Fruit fly (Drosophila melanogaster): ENCODE data around the gene Sgs3.

Sgs3 gene

dm6 chr3L:11511921-11512320, at the start of gene Sgs3:
Gene Sgs3, plus strand, starts transcription at chr3L:11512221.
- no peak for TF ChIP-seq CG8159 (tag; optimal IDR thresholded peaks at IDR 0.05)
- TF ChIP-seq Pif1B (GFP tag; optimal IDR thresholded peaks at IDR 0.05), result no peak
- no peak for TF ChIP-seq fd96Ca (GFP tag; IDR thresholded peaks at IDR 0.05)
- no peak for TF ChIP-seq CG17806 (tag; optimal IDR thresholded peaks at IDR 0.05)
- no peak for TF ChIP-seq Pif1A (GFP tag; optimal IDR thresholded peaks at IDR 0.05)

DNA sequence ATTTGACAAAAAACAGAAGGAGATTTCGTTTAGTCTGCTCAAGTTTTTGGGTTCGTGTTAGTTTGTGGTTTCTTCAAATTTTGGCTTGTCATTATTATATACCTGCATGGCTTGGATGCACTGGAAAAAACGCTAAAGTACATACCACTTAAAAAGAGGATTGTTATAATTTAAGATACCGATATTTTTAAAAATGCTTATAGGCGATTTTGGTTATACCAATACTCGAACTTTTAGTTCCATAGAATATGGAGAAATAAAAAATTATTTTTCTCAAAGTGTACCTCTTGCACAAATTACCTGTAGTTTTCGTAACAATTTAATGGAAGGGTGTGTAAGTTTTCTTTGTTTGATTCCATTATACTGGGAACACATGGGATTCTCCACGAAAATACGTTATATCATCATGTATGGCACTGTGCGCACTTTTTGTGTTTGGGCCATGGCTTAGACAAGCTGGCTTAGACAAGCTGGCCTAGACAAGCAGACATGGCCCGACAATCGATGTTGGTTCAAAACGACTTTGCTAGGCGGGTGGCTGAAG, 46.6 kb upstream of the Sgs3 start, which contains the start of gene Fum3:
Gene Fum3 (minus strand): TSS at position 494 of the 544 bp plus-strand sequence.
- TF ChIP-seq CG8301 (tag; optimal IDR thresholded peaks at IDR 0.05), result no peak
- no peak for TF ChIP-seq D1 (tag; optimal IDR thresholded peaks at IDR 0.05)
- no peak for TF ChIP-seq CG4496 (GFP tag; IDR thresholded peaks at IDR 0.05)
- no peak for TF ChIP-seq gl (tag; optimal IDR thresholded peaks at IDR 0.05)
- TF ChIP-seq Ets98B (GFP tag; IDR thresholded peaks at IDR 0.05), result no peak
- no peak for TF ChIP-seq CG13204 (GFP tag; optimal IDR thresholded peaks at IDR 0.05)
- TF ChIP-seq rn (GFP tag; IDR thresholded peaks at IDR 0.05), result no peak
- no peak for TF ChIP-seq CG15710 (tag; optimal IDR thresholded peaks at IDR 0.05)
- no peak for TF ChIP-seq CG14655 (GFP tag; optimal IDR thresholded peaks at IDR 0.05)
- no peak for TF ChIP-seq Pif1B (GFP tag; optimal IDR thresholded peaks at IDR 0.05)
- no peak for TF ChIP-seq CG8159 (tag; optimal IDR thresholded peaks at IDR 0.05)
- TF ChIP-seq CG17806 (tag; optimal IDR thresholded peaks at IDR 0.05), result no peak
- TF ChIP-seq CG12605 (GFP tag; IDR thresholded peaks at IDR 0.05), result no peak
- no peak for TF ChIP-seq Snoo (tag; optimal IDR thresholded peaks at IDR 0.05)
- no peak for TF ChIP-seq CG10348 (GFP tag; IDR thresholded peaks at IDR 0.05)
- TF ChIP-seq CG32121 (GFP tag; IDR thresholded peaks at IDR 0.05), result no peak
- no peak for TF ChIP-seq CG34367 (tag; optimal IDR thresholded peaks at IDR 0.05)
- TF ChIP-seq CG9948 (tag; optimal IDR thresholded peaks at IDR 0.05), result no peak

- TF ChIP-seq CG14655 (GFP tag; optimal IDR thresholded peaks at IDR 0.05) (peak; percentile 21), CG17806 (tag; optimal IDR thresholded peaks at IDR 0.05) (peak; percentile 34), CG15710 (tag; optimal IDR thresholded peaks at IDR 0.05) (peak; percentile 45), fd96Ca (GFP tag; IDR thresholded peaks at IDR 0.05) (no peak), CG9948 (tag; optimal IDR thresholded peaks at IDR 0.05) (peak; percentile 56), CG8159 (tag; optimal IDR thresholded peaks at IDR 0.05) (peak; percentile 68), EcR (GFP tag; optimal IDR thresholded peaks at IDR 0.05) (no peak)
Observed at dm6 chr3L:11466985-11467384, 45.0 kb upstream of the Sgs3 start.

dm6 chr3L:11472388-11472787, 39.6 kb upstream of the Sgs3 start:
- TF ChIP-seq Snoo (tag; optimal IDR thresholded peaks at IDR 0.05), result no peak
- TF ChIP-seq fd96Ca (GFP tag; IDR thresholded peaks at IDR 0.05), result no peak
- TF ChIP-seq CG12605 (GFP tag; IDR thresholded peaks at IDR 0.05), result no peak
- no peak for TF ChIP-seq Pif1B (GFP tag; optimal IDR thresholded peaks at IDR 0.05)
- no peak for TF ChIP-seq CG10348 (GFP tag; IDR thresholded peaks at IDR 0.05)
- TF ChIP-seq CG34367 (tag; optimal IDR thresholded peaks at IDR 0.05), result no peak
- TF ChIP-seq CG17806 (tag; optimal IDR thresholded peaks at IDR 0.05), result no peak
- no peak for TF ChIP-seq CG9948 (tag; optimal IDR thresholded peaks at IDR 0.05)
- TF ChIP-seq EcR (GFP tag; optimal IDR thresholded peaks at IDR 0.05), result no peak
- no peak for TF ChIP-seq gl (tag; optimal IDR thresholded peaks at IDR 0.05)
- no peak for TF ChIP-seq CG14655 (GFP tag; optimal IDR thresholded peaks at IDR 0.05)
- no peak for TF ChIP-seq Pif1A (GFP tag; optimal IDR thresholded peaks at IDR 0.05)
- no peak for TF ChIP-seq CG8301 (tag; optimal IDR thresholded peaks at IDR 0.05)

dm6 chr3L:11472991-11473390, 39.0 kb upstream of the Sgs3 start, which contains the start of gene Vha16-3:
Gene Vha16-3, plus strand, starts transcription at chr3L:11473291.
- no peak for TF ChIP-seq CG15710 (tag; optimal IDR thresholded peaks at IDR 0.05)
- TF ChIP-seq Snoo (tag; optimal IDR thresholded peaks at IDR 0.05), result no peak
- no peak for TF ChIP-seq CG12605 (GFP tag; IDR thresholded peaks at IDR 0.05)
- TF ChIP-seq gl (tag; optimal IDR thresholded peaks at IDR 0.05), result no peak
- TF ChIP-seq CG34367 (tag; optimal IDR thresholded peaks at IDR 0.05), result no peak
- TF ChIP-seq Pif1B (GFP tag; optimal IDR thresholded peaks at IDR 0.05), result no peak
- TF ChIP-seq CG13204 (GFP tag; optimal IDR thresholded peaks at IDR 0.05), result no peak
- TF ChIP-seq EcR (GFP tag; optimal IDR thresholded peaks at IDR 0.05), result no peak
- no peak for TF ChIP-seq CG32121 (GFP tag; IDR thresholded peaks at IDR 0.05)

DNA sequence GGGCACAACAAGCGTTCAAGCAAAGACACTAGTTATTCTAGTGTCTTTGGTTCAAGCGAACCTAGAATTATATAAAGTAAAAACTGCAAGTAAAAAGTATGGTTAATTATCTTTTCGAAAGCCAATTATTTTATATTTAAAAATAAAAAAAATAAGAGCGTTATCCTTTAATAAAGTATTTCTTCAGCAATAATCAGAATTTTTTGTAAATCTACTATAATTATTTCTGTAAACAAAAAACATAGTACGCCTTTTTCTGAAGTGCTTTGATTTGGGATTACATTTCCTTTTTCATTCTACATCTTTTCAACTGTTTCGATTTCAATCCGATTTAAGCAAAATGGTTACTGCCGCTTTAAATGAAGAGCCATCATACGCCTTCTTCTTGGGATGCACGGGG, 37.4 kb upstream of the Sgs3 start, which contains the start of gene Vha16-2:
Gene Vha16-2 (plus strand): TSS at position 301 of the 400 bp plus-strand sequence.
- TF ChIP-seq CG8301 (tag; optimal IDR thresholded peaks at IDR 0.05) (no peak), CG17806 (tag; optimal IDR thresholded peaks at IDR 0.05) (no peak), fd96Ca (GFP tag; IDR thresholded peaks at IDR 0.05) (no peak), Snoo (tag; optimal IDR thresholded peaks at IDR 0.05) (no peak), rn (GFP tag; IDR thresholded peaks at IDR 0.05) (no peak), Pif1A (GFP tag; optimal IDR thresholded peaks at IDR 0.05) (no peak), CG34367 (tag; optimal IDR thresholded peaks at IDR 0.05) (no peak), CG15710 (tag; optimal IDR thresholded peaks at IDR 0.05) (no peak), CG13204 (GFP tag; optimal IDR thresholded peaks at IDR 0.05) (no peak), CG9948 (tag; optimal IDR thresholded peaks at IDR 0.05) (no peak), gl (tag; optimal IDR thresholded peaks at IDR 0.05) (no peak), D1 (tag; optimal IDR thresholded peaks at IDR 0.05) (no peak), CG10348 (GFP tag; IDR thresholded peaks at IDR 0.05) (no peak), CG14655 (GFP tag; optimal IDR thresholded peaks at IDR 0.05) (no peak)

- TF ChIP-seq CG17806 (tag; optimal IDR thresholded peaks at IDR 0.05) (no peak), CG10348 (GFP tag; IDR thresholded peaks at IDR 0.05) (no peak), EcR (GFP tag; optimal IDR thresholded peaks at IDR 0.05) (no peak), CG8159 (tag; optimal IDR thresholded peaks at IDR 0.05) (no peak), rn (GFP tag; IDR thresholded peaks at IDR 0.05) (no peak), Pif1B (GFP tag; optimal IDR thresholded peaks at IDR 0.05) (no peak), CG15710 (tag; optimal IDR thresholded peaks at IDR 0.05) (no peak), CG12605 (GFP tag; IDR thresholded peaks at IDR 0.05) (no peak), CG34367 (tag; optimal IDR thresholded peaks at IDR 0.05) (no peak), CG13204 (GFP tag; optimal IDR thresholded peaks at IDR 0.05) (no peak)
Observed at dm6 chr3L:11480304-11480703, 31.7 kb upstream of the Sgs3 start.
